Fruit fly (Drosophila melanogaster) whole organism, prepupa: ENCODE results near the gene RunxA.

Source experiments
- CG10631 ChIP-seq: fragments of 200-800 bp; sonication (Bioruptor generic); optimal IDR thresholded peaks from 2 replicates; lab custom pipeline; 2016; ENCODE audit warnings: missing biosample characterization, missing genetic modification characterization
- CG10669 ChIP-seq: fragments of 200-800 bp; sonication (Bioruptor generic); optimal IDR thresholded peaks from 3 replicates; lab custom pipeline; 2018; ENCODE audit warnings: missing biosample characterization, mild to moderate bottlenecking, missing genetic modification characterization, moderate library complexity
- CG11762 ChIP-seq: fragments of 200-800 bp; sonication (Bioruptor generic); optimal IDR thresholded peaks from 3 replicates; lab custom pipeline; 2016; ENCODE audit warnings: missing biosample characterization, missing genetic modification characterization; ENCODE audit not compliant: insufficient read depth
- CG11902 ChIP-seq: fragments of 200-800 bp; sonication (Bioruptor generic); optimal IDR thresholded peaks from 3 replicates; lab custom pipeline; 2016; ENCODE audit warnings: missing biosample characterization, missing genetic modification characterization
- CG15336 ChIP-seq: fragments of 200-800 bp; sonication (Bioruptor generic); IDR thresholded peaks from 2 replicates; pipeline ENCODE4 v1.3.6; 2022; ENCODE audit warnings: missing biosample characterization, missing genetic modification characterization
- CG1621 ChIP-seq: fragments of 200-800 bp; sonication (Bioruptor generic); optimal IDR thresholded peaks from 3 replicates; lab custom pipeline; 2018; ENCODE audit warnings: missing biosample characterization, mild to moderate bottlenecking, missing genetic modification characterization
- CG31627 ChIP-seq: fragments of 200-800 bp; sonication (Bioruptor generic); optimal IDR thresholded peaks from 3 replicates; lab custom pipeline; 2016; ENCODE audit warnings: missing biosample characterization, missing genetic modification characterization
- CG34406 ChIP-seq: fragments of 200-800 bp; sonication (Bioruptor generic); optimal IDR thresholded peaks from 3 replicates; lab custom pipeline; 2016; ENCODE audit warnings: missing biosample characterization, missing genetic modification characterization
- CG3919 ChIP-seq: fragments of 200-800 bp; sonication (Bioruptor generic); optimal IDR thresholded peaks from 3 replicates; lab custom pipeline; 2016; ENCODE audit warnings: missing biosample characterization, missing genetic modification characterization
- CG6163 ChIP-seq: fragments of 200-800 bp; sonication (Bioruptor generic); IDR thresholded peaks from 3 replicates; pipeline ENCODE4 v1.3.6; 2022; ENCODE audit warnings: missing biosample characterization, missing genetic modification characterization
- CG6276 ChIP-seq: fragments of 200-800 bp; sonication (Bioruptor generic); optimal IDR thresholded peaks from 2 replicates; lab custom pipeline; 2017; ENCODE audit warnings: missing biosample characterization, mild to moderate bottlenecking, missing genetic modification characterization
- CG6854 ChIP-seq: fragments of 200-800 bp; sonication (Bioruptor generic); optimal IDR thresholded peaks from 2 replicates; lab custom pipeline; 2017; ENCODE audit warnings: missing biosample characterization, mild to moderate bottlenecking, missing genetic modification characterization
- CG7368 ChIP-seq: fragments of 200-800 bp; sonication (Bioruptor generic); optimal IDR thresholded peaks from 3 replicates; lab custom pipeline; 2016; ENCODE audit warnings: missing biosample characterization, missing genetic modification characterization
- CG8119 ChIP-seq: fragments of 200-800 bp; sonication (Bioruptor generic); IDR thresholded peaks from 3 replicates; pipeline ENCODE4 v1.3.6; 2022; ENCODE audit warnings: missing biosample characterization, missing genetic modification characterization
- CG8632 ChIP-seq: fragments of 200-800 bp; sonication (Bioruptor generic); optimal IDR thresholded peaks from 3 replicates; lab custom pipeline; 2016; ENCODE audit warnings: missing biosample characterization, missing genetic modification characterization
- CG9139 ChIP-seq: fragments of 200-800 bp; sonication (Bioruptor generic); optimal IDR thresholded peaks from 3 replicates; lab custom pipeline; 2017; ENCODE audit warnings: missing biosample characterization, mild to moderate bottlenecking, missing genetic modification characterization
- Eip75B ChIP-seq: fragments of 200-800 bp; sonication (Bioruptor generic); optimal IDR thresholded peaks from 3 replicates; lab custom pipeline; 2016; ENCODE audit warnings: missing biosample characterization, missing genetic modification characterization
- Eip93F ChIP-seq: fragments of 200-800 bp; sonication (Bioruptor generic); optimal IDR thresholded peaks from 2 replicates; lab custom pipeline; 2016; ENCODE audit warnings: missing biosample characterization, mild to moderate bottlenecking, missing genetic modification characterization
- Ets96B ChIP-seq: fragments of 200-800 bp; optimal IDR thresholded peaks from 2 replicates; lab custom pipeline; 2019; ENCODE audit warnings: missing biosample characterization, mild to moderate bottlenecking, missing genetic modification characterization, moderate library complexity
- Gug ChIP-seq: fragments of 200-800 bp; sonication (Bioruptor generic); IDR thresholded peaks from 2 replicates; pipeline ENCODE4 v1.3.6; 2022; ENCODE audit warnings: missing biosample characterization, missing genetic modification characterization
- Hr4 ChIP-seq: fragments of 200-800 bp; sonication (Bioruptor generic); optimal IDR thresholded peaks from 3 replicates; lab custom pipeline; 2016; ENCODE audit warnings: missing biosample characterization, missing genetic modification characterization
- Lpt ChIP-seq: fragments of 200-800 bp; sonication (Bioruptor generic); optimal IDR thresholded peaks from 3 replicates; lab custom pipeline; 2016; ENCODE audit warnings: missing biosample characterization, missing genetic modification characterization
- OdsH ChIP-seq: fragments of 200-800 bp; sonication (Bioruptor generic); optimal IDR thresholded peaks from 3 replicates; lab custom pipeline; 2016; ENCODE audit warnings: missing biosample characterization, missing genetic modification characterization
- Smox ChIP-seq: fragments of 200-800 bp; sonication (Bioruptor generic); optimal IDR thresholded peaks from 3 replicates; lab custom pipeline; 2016; ENCODE audit warnings: missing biosample characterization, missing genetic modification characterization
- Sox102F ChIP-seq: fragments of 200-800 bp; sonication (Bioruptor generic); optimal IDR thresholded peaks from 2 replicates; lab custom pipeline; 2016; ENCODE audit warnings: missing biosample characterization, mild to moderate bottlenecking, missing genetic modification characterization
- Sox14 ChIP-seq: fragments of 200-800 bp; sonication (Bioruptor generic); optimal IDR thresholded peaks from 3 replicates; lab custom pipeline; 2016; ENCODE audit warnings: missing biosample characterization, missing genetic modification characterization
- achi ChIP-seq: fragments of 200-800 bp; sonication (Bioruptor generic); optimal IDR thresholded peaks from 3 replicates; lab custom pipeline; 2016; ENCODE audit warnings: missing biosample characterization, missing genetic modification characterization
- cyc ChIP-seq: fragments of 200-800 bp; sonication (Bioruptor generic); optimal IDR thresholded peaks from 3 replicates; lab custom pipeline; 2016; ENCODE audit warnings: missing biosample characterization, missing genetic modification characterization
- eg ChIP-seq: fragments of 200-800 bp; sonication (Bioruptor generic); IDR thresholded peaks from 3 replicates; pipeline ENCODE4 v1.3.6; 2022; ENCODE audit warnings: missing biosample characterization, missing genetic modification characterization
- esn ChIP-seq: fragments of 200-800 bp; sonication (Bioruptor generic); optimal IDR thresholded peaks from 2 replicates; lab custom pipeline; 2016; ENCODE audit warnings: missing biosample characterization, mild to moderate bottlenecking, missing genetic modification characterization, moderate library complexity
- fd59A ChIP-seq: fragments of 200-800 bp; sonication (Bioruptor generic); optimal IDR thresholded peaks from 2 replicates; lab custom pipeline; 2017; ENCODE audit warnings: missing biosample characterization, mild to moderate bottlenecking, missing genetic modification characterization, missing genetic modification reagents
- fd85E ChIP-seq: fragments of 200-800 bp; sonication (Bioruptor generic); optimal IDR thresholded peaks from 3 replicates; lab custom pipeline; 2016; ENCODE audit warnings: missing biosample characterization, missing genetic modification characterization
- fkh ChIP-seq: fragments of 200-800 bp; sonication (Bioruptor generic); optimal IDR thresholded peaks from 3 replicates; lab custom pipeline; 2017; ENCODE audit warnings: missing biosample characterization, mild to moderate bottlenecking, missing genetic modification characterization, moderate library complexity
- lz ChIP-seq: fragments of 200-800 bp; sonication (Bioruptor generic); optimal IDR thresholded peaks from 3 replicates; lab custom pipeline; 2016; ENCODE audit warnings: missing biosample characterization, missing genetic modification characterization
- net ChIP-seq: fragments of 200-800 bp; sonication (Bioruptor generic); optimal IDR thresholded peaks from 3 replicates; lab custom pipeline; 2016; ENCODE audit warnings: missing biosample characterization, missing genetic modification characterization
- pdm3 ChIP-seq: fragments of 200-800 bp; sonication (Bioruptor generic); optimal IDR thresholded peaks from 3 replicates; lab custom pipeline; 2016; ENCODE audit warnings: missing biosample characterization, missing genetic modification characterization
- salr ChIP-seq, 2 experiments: fragments of 200-800 bp; sonication (Bioruptor generic); optimal IDR thresholded peaks; 3 replicates each; lab custom pipeline; 2016 to 2018; ENCODE audit warnings: missing biosample characterization in 2 of 2, missing genetic modification characterization in 2 of 2, mild to moderate bottlenecking in 1 of 2
- ss ChIP-seq, 2 experiments: fragments of 200-800 bp; sonication (Bioruptor generic); optimal IDR thresholded peaks; 2 replicates in 1 of 2; 3 replicates in 1 of 2; lab custom pipeline; 2017 to 2018; ENCODE audit warnings: mild to moderate bottlenecking in 2 of 2, missing biosample characterization in 2 of 2, missing genetic modification characterization in 2 of 2, moderate library complexity in 1 of 2
- topi ChIP-seq: fragments of 200-800 bp; sonication (Bioruptor generic); optimal IDR thresholded peaks from 3 replicates; lab custom pipeline; 2016; ENCODE audit warnings: missing biosample characterization, missing genetic modification characterization
- vri ChIP-seq: fragments of 200-800 bp; sonication (Bioruptor generic); optimal IDR thresholded peaks from 3 replicates; lab custom pipeline; 2016; ENCODE audit warnings: missing biosample characterization, mild to moderate bottlenecking, missing genetic modification characterization

The RunxA gene

dm6 chrX:20643385-20643784 is 19.8 kb upstream of the RunxA start:
- no peak for TF ChIP-seq Sox102F
- no peak for TF ChIP-seq CG15336 (GFP tag; lab: Robert Waterston, UW)
- TF ChIP-seq Smox, result no peak
- TF ChIP-seq Hr4 (GFP tag; lab: Kevin White, UChicago), result no peak

dm6 chrX:20638054-20638453 is 14.5 kb upstream of the RunxA start:
- TF ChIP-seq CG6854 (no peak), CG11902 (GFP tag; lab: Kevin White, UChicago) (no peak), eg (GFP tag; lab: Robert Waterston, UW) (no peak), pdm3 (GFP tag; lab: Kevin White, UChicago) (no peak), CG8119 (no peak), vri (GFP tag; lab: Kevin White, UChicago) (no peak), fkh (GFP tag; lab: Kevin White, UChicago) (no peak), CG9139 (GFP tag; lab: Kevin White, UChicago) (no peak), topi (GFP tag; lab: Kevin White, UChicago) (no peak), CG10631 (GFP tag; lab: Kevin White, UChicago) (no peak), Smox (no peak), CG31627 (GFP tag; lab: Kevin White, UChicago) (no peak), Lpt (GFP tag; lab: Kevin White, UChicago) (no peak)

- no peak for TF ChIP-seq Ets96B (tag; lab: Kevin White, UChicago)
- TF ChIP-seq ss (GFP tag; optimal IDR thresholded peaks at IDR 0.05; lab: Kevin White, UChicago), result no peak
- TF ChIP-seq fd85E (GFP tag; lab: Kevin White, UChicago), result no peak
- TF ChIP-seq Eip75B (GFP tag; lab: Kevin White, UChicago), result no peak
- no peak for TF ChIP-seq cyc (GFP tag; lab: Kevin White, UChicago)
- no peak for TF ChIP-seq CG7368 (GFP tag; lab: Kevin White, UChicago)
- TF ChIP-seq CG11762 (GFP tag; lab: Kevin White, UChicago), result no peak
- TF ChIP-seq net (GFP tag; lab: Kevin White, UChicago), result no peak
- TF ChIP-seq CG6163 (GFP tag; lab: Robert Waterston, UW), result no peak
- TF ChIP-seq Sox14, result no peak
- no peak for TF ChIP-seq salr (GFP tag; optimal IDR thresholded peaks at IDR 0.05; lab: Kevin White, UChicago)
- TF ChIP-seq eg (GFP tag; lab: Robert Waterston, UW), result no peak
- TF ChIP-seq CG10631 (GFP tag; lab: Kevin White, UChicago), result no peak
Observed at dm6 chrX:20636724-20637123, 13.2 kb upstream of the RunxA start.

- no peak for TF ChIP-seq achi (GFP tag; lab: Kevin White, UChicago)
- TF ChIP-seq CG6163 (GFP tag; lab: Robert Waterston, UW), result no peak
- no peak for TF ChIP-seq CG11902 (GFP tag; lab: Kevin White, UChicago)
- no peak for TF ChIP-seq CG3919 (GFP tag; lab: Kevin White, UChicago)
- TF ChIP-seq fd59A, result no peak
- no peak for TF ChIP-seq CG6276 (GFP tag; lab: Kevin White, UChicago)
- no peak for TF ChIP-seq lz (GFP tag; lab: Kevin White, UChicago)
- TF ChIP-seq Smox, result no peak
- no peak for TF ChIP-seq OdsH (GFP tag; lab: Kevin White, UChicago)
- no peak for TF ChIP-seq CG6854
- TF ChIP-seq Eip93F, result no peak
- no peak for TF ChIP-seq Gug (GFP tag; lab: Robert Waterston, UW)
- TF ChIP-seq CG34406 (GFP tag; lab: Kevin White, UChicago), result no peak
- no peak for TF ChIP-seq CG10669 (GFP tag; lab: Kevin White, UChicago)
- TF ChIP-seq CG1621 (tag; lab: Kevin White, UChicago), result no peak
- TF ChIP-seq CG8632 (GFP tag; lab: Kevin White, UChicago), result no peak
- TF ChIP-seq CG8119, result no peak
- no peak for TF ChIP-seq CG7368 (GFP tag; lab: Kevin White, UChicago)
- TF ChIP-seq net (GFP tag; lab: Kevin White, UChicago), result no peak
- no peak for TF ChIP-seq esn (GFP tag; lab: Kevin White, UChicago)
Observed at dm6 chrX:20632115-20632514, 8.5 kb upstream of the RunxA start.
